Fruit fly (Drosophila melanogaster) ovary, adult (tissue): ENCODE measurements around the gene CG9706.

Experiments
- CG17801 ChIP-seq: fragments of 200-800 bp; optimal IDR thresholded peaks from 2 replicates; lab custom pipeline; 2019; ENCODE audit warnings: missing biosample characterization, mild to moderate bottlenecking, missing genetic modification characterization, moderate library complexity; ENCODE audit not compliant: partially characterized antibody

CG9706 gene

DNA sequence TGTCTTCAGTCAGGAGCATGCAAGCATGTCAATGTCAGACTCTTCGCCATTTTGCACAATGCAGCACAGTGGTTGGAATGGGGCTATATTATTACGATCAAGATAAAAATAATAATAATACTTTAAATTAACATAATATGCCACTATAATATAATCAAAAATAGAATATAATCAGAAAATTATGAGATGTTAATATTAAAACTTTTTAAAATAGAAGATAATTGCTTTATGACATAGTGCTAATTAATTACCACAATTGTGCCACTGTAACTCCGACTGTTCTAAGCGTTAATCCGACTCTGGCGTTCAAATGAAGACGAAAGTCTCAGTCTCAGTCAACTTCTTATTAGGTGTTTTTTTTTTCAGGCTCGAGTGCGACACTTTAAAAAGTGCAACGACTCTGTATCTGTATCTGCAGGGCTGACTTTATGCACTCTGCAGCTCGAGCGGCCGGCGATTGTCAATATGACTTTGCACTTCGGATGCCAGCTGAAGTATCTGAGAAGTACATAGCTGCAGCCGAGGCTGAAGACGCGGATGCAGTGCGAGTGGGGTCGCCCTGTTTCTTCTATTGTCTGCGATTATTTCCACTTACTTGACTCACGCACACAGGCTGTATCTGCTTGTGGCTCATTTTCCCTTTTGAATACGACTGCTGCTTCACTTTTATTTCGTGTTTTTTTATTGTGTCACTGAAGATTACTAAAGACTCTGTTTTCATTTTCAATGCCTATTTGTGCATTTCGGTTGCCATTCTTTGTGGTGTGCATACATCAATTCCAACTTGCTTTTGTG lies 20.4 kb upstream of the CG9706 start:
- TF ChIP-seq CG17801 (GFP tag; lab: Kevin White, UChicago) = no peak

DNA sequence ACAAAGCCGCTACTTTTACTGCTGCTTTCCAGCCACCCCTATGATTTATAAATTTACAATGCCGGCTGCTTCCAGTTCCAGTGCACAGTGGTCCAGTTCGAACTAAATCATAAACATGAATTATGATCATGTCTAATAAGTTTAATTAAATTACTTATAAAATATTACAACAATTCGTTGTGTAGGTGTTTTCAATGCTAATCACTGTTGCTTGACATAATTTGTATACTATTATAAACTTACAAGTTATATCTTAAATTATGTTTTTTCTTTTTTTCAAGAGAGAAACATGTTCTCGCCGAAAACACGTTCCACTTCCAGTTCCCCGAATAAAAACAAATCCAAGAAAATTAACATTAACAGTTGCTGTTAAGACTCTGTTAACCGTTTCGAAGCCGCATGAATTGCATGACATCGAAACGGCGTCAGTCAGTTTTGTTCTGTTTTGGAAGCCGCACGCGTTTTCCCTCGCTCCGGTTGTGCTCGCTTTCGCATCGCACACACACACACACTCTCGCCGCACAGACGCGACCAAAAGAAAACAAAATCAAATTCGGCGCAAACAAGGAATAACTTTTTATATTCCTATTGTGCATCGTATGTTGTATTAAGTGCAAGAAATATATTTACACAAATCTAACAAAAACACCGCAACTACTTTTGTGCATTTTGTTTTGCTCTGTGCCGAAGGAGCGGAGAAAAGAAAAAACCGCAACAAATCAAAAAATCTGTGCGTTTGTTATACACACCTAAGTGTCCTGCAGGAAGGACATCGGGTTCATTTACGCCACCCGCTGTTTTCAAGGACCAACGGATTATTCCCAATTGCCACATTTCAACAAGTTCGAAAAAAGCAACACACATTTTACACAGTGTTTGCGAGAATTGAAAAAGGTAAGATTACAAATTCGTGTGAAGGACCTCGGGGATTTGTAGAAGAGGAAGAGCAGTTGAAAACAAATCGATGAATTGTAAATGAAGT lies 16.9 kb upstream of the CG9706 start, which contains the start of gene Nrt:
TSS of gene Nrt (plus strand) at position 426 of the 982 bp plus-strand sequence.
- TF ChIP-seq CG17801 (GFP tag; lab: Kevin White, UChicago) = peak; percentile 77

DNA sequence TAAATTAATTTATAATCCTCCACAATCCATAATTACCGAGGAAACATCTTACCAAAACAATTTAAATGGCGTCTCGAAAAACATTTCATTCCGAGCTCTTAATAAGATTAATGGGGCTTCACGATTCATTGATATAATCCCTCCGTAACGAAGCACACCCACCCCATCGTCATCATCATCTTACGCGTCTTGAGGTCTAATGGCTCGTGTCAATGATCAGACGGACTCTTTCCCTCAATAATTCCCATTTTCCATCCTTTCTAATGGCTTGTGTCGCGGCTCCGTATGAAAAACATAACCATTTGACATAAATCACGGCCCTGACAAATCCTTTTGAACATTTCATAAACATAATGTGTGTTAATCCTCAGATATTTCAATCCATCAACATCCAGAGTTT lies 15.9 kb upstream of the CG9706 start:
- TF ChIP-seq CG17801 (GFP tag; lab: Kevin White, UChicago) = no peak

dm6 chr3L:16768001-16768652 lies 14.7 kb upstream of the CG9706 start:
- no peak for TF ChIP-seq CG17801 (GFP tag; lab: Kevin White, UChicago)

- no peak for TF ChIP-seq CG17801 (GFP tag; lab: Kevin White, UChicago)
Observed at dm6 chr3L:16769866-16770265, 12.9 kb upstream of the CG9706 start.

dm6 chr3L:16772755-16773523 lies 9.9 kb upstream of the CG9706 start:
- no peak for TF ChIP-seq CG17801 (GFP tag; lab: Kevin White, UChicago)

- no peak for TF ChIP-seq CG17801 (GFP tag; lab: Kevin White, UChicago)
Observed at dm6 chr3L:16779704-16780173, 3.1 kb upstream of the CG9706 start, which contains the start of the genes mus302 and CG9705. TSS of gene mus302 (minus strand) at chr3L:16779736. TSS of gene CG9705 (plus strand) at chr3L:16780100.

- no peak for TF ChIP-seq CG17801 (GFP tag; lab: Kevin White, UChicago)
Observed at dm6 chr3L:16780317-16780716, 2.5 kb upstream of the CG9706 start.

DNA sequence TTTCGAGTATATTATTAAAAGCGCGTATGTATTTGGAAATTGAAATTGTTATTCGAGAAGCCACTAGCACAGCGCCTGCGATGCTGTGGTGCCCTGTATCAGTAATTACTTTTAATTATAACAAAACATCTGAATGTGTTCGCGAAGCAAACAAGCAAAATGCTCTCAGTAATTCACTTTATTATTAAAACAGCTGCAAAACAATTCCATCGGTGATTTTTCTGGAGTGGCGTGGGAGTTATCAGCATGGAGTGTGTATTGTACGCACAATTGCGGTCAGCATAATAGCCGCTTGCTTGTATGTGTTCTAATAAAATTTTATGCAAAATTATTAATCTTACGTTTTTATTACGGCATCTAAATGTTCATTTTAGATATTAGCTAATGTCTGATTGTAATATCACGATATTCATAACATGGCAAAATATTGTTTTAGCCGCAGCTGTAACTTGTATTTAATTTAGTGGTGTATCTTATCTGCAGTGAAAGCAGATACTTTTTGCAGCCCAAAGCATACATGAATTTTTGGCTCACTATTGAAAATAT lies 519 bp upstream of the CG9706 start:
- TF ChIP-seq CG17801 (GFP tag; lab: Kevin White, UChicago) = peak; percentile 48

DNA sequence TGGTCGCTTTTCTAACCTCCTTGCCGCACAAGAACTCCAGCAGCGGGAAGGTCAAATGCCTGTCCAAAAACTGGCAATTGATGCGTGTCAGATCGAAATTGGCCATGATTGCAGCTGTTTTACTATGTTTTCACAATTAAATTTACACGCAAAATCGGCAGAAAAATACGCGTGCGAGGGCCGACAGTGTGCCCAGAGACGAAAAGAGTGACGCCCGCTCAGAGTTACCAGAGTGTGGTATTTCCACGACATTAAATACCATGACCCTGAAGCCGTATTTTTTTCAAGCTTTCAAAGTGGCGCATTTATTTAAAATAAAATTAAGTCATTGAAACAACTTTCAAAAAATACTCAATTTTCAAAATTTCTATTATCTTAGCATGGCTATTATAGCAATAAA lies 3.9 kb downstream of the CG9706 start, which contains the start of gene eIF3e:
TSS of gene eIF3e (minus strand) at position 214 of the 400 bp plus-strand sequence.
- TF ChIP-seq CG17801 (GFP tag; lab: Kevin White, UChicago) = no peak

- peak; percentile 15 for TF ChIP-seq CG17801 (GFP tag; lab: Kevin White, UChicago)
Observed at dm6 chr3L:16796603-16797002, 13.8 kb downstream of the CG9706 start.

dm6 chr3L:16800026-16800425 lies 17.2 kb downstream of the CG9706 start:
- peak; percentile 54 for TF ChIP-seq CG17801 (GFP tag; lab: Kevin White, UChicago)
